Worm (Caenorhabditis elegans): ENCODE results near the gene ZC21.8.

DNA sequence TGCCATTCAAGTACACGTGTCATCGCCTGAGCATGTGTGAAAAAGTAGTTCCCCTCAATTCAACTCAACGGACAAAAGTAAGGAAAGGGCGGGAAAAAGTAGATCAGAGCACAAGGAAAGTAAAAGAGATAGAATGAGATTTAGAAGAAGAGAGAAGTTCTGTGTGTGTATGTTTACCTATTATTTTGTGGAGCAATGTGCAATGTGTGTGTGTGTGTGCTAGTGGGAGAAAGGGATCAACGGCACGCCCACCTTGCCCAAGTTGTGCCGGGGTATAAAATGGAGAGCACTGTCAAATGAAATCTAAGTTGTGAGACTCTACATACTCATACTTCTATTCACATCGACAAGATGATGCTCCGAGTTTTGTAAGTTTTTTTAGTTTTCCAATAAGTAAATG, 5.0 kb upstream of the ZC21.8 start, which contains the start of gene idpp-15:
- TF ChIP-seq fos-1 (tag; optimal IDR thresholded peaks at IDR 0.05) (no peak), jun-1 (tag; optimal IDR thresholded peaks at IDR 0.05) (no peak), lin-39 (tag; optimal IDR thresholded peaks at IDR 0.05) (no peak), aly-2 (tag; optimal IDR thresholded peaks at IDR 0.05) (no peak), nhr-67 (tag; optimal IDR thresholded peaks at IDR 0.05) (no peak)
